Worm (Caenorhabditis elegans): ENCODE data around the gene E02H9.3.

- TF ChIP-seq fkh-10 (GFP tag; optimal IDR thresholded peaks at IDR 0.05), result no peak
- no peak for TF ChIP-seq pha-2 (tag; optimal IDR thresholded peaks at IDR 0.05)
- TF ChIP-seq ets-4 (tag; optimal IDR thresholded peaks at IDR 0.05), result no peak
- TF ChIP-seq unc-86 (tag; optimal IDR thresholded peaks at IDR 0.05), result no peak
- TF ChIP-seq dmd-4 (tag; optimal IDR thresholded peaks at IDR 0.05; ENCODE audit: borderline replicate concordance), result no peak
- TF ChIP-seq lin-11 (tag; optimal IDR thresholded peaks at IDR 0.05), result no peak
- TF ChIP-seq pha-4 (tag; optimal IDR thresholded peaks at IDR 0.05), result no peak
- no peak for TF ChIP-seq unc-3 (GFP tag; conservative IDR thresholded peaks at IDR 0.05)
- TF ChIP-seq unc-3 (tag; optimal IDR thresholded peaks at IDR 0.05), result no peak
- TF ChIP-seq fkh-6 (tag; optimal IDR thresholded peaks at IDR 0.05), result no peak
- no peak for TF ChIP-seq ztf-16 (tag; optimal IDR thresholded peaks at IDR 0.05)
- TF ChIP-seq pqm-1 (tag; optimal IDR thresholded peaks at IDR 0.05), result no peak
- no peak for TF ChIP-seq eyg-1 (tag; optimal IDR thresholded peaks at IDR 0.05)
- no peak for TF ChIP-seq ama-1 (optimal IDR thresholded peaks at IDR 0.05)
Measured at ce11 chrIII:2473554-2473953, 14.7 kb downstream of the E02H9.3 start, which contains the start of gene smg-6.

All from whole organism, late embryonic.